Worm (Caenorhabditis elegans) whole organism, late embryonic: ENCODE measurements around the gene rml-1.

Experiments
- T23F11.4 ChIP-seq: fragments of 200-800 bp; sonication (Bioruptor generic); optimal IDR thresholded peaks from 2 replicates; lab custom pipeline; 2018; ENCODE audit warnings: mild to moderate bottlenecking, missing genetic modification characterization, missing compliant biosample characterization
- ceh-6 ChIP-seq: fragments of 200-800 bp; sonication (Bioruptor generic); optimal IDR thresholded peaks from 2 replicates; lab custom pipeline; 2018; ENCODE audit warnings: mild to moderate bottlenecking, missing genetic modification characterization, missing compliant biosample characterization
- che-1 ChIP-seq: sonication (generic microtip); optimal IDR thresholded peaks from 2 replicates; lab custom pipeline; 2016; ENCODE audit warnings: mild to moderate bottlenecking, missing genetic modification characterization, missing compliant biosample characterization
- nhr-11 ChIP-seq: fragments of 150-350 bp; optimal IDR thresholded peaks from 2 replicates; lab custom pipeline; 2014; ENCODE audit warnings: missing biosample characterization, missing genetic modification characterization
- pqm-1 ChIP-seq: sonication (generic microtip); optimal IDR thresholded peaks from 2 replicates; lab custom pipeline; 2016; ENCODE audit warnings: missing genetic modification characterization, missing compliant biosample characterization
- unc-55 ChIP-seq: sonication (generic microtip); optimal IDR thresholded peaks from 2 replicates; lab custom pipeline; 2017; ENCODE audit warnings: missing biosample characterization, missing genetic modification reagents, missing genetic modification characterization

ce11 chrIII:13765782-13766181, 2.1 kb downstream of the rml-1 start:
- no peak for TF ChIP-seq ceh-6 (GFP tag; lab: Kevin White, UChicago)
- TF ChIP-seq pqm-1 (tag; lab: Kevin White, UChicago), result no peak
- TF ChIP-seq T23F11.4 (GFP tag; lab: Kevin White, UChicago), result no peak
- TF ChIP-seq che-1 (tag; lab: Kevin White, UChicago), result no peak
- no peak for TF ChIP-seq nhr-11 (tag; lab: Kevin White, UChicago)
- TF ChIP-seq unc-55 (GFP tag; lab: Kevin White, UChicago), result no peak
